Worm (Caenorhabditis elegans): Measurements from ENCODE around the gene T26E4.2.
"Not testable (repeated sequence)": the region's sequence is repeated elsewhere in the genome, so short reads cannot be mapped to it uniquely, and the experiment has no call there.

ce11 chrV:15748343-15748742, 32.8 kb upstream of the T26E4.2 start, which contains the start of gene T23D5.8:
- TF ChIP-seq sea-2 (GFP tag; optimal IDR thresholded peaks at IDR 0.05); lin-39 (tag; optimal IDR thresholded peaks at IDR 0.05); daf-12 (tag; optimal IDR thresholded peaks at IDR 0.05); zag-1 (tag; optimal IDR thresholded peaks at IDR 0.05); pha-4 (tag; optimal IDR thresholded peaks at IDR 0.05); pqm-1 (tag; optimal IDR thresholded peaks at IDR 0.05); nhr-76 (tag; optimal IDR thresholded peaks at IDR 0.05): not testable (repeated sequence)
